Worm (Caenorhabditis elegans) whole organism, L4 larva: ENCODE measurements around the gene F25E5.2.

Experiments
- ama-1 ChIP-seq: fragments of 150-350 bp; optimal IDR thresholded peaks from 2 replicates; lab custom pipeline; 2014; ENCODE audit warnings: inconsistent platforms, mixed read lengths
- ceh-82 ChIP-seq: sonication (generic microtip); optimal IDR thresholded peaks from 2 replicates; lab custom pipeline; 2017; ENCODE audit warnings: missing biosample characterization, missing genetic modification characterization
- ces-1 ChIP-seq: fragments of 150-350 bp; sonication (generic microtip); optimal IDR thresholded peaks from 4 replicates; lab custom pipeline; 2014; ENCODE audit warnings: missing biosample characterization, missing genetic modification reagents, missing genetic modification characterization
- duxl-1 ChIP-seq: sonication (generic microtip); optimal IDR thresholded peaks from 2 replicates; lab custom pipeline; 2016; ENCODE audit warnings: mild to moderate bottlenecking, missing genetic modification characterization, moderate library complexity, missing compliant biosample characterization; ENCODE audit not compliant: poor library complexity
- fos-1 ChIP-seq: fragments of 150-350 bp; optimal IDR thresholded peaks from 2 replicates; lab custom pipeline; 2014; ENCODE audit warnings: missing biosample characterization, missing genetic modification characterization
- lin-13 ChIP-seq: fragments of 150-350 bp; optimal IDR thresholded peaks from 2 replicates; lab custom pipeline; 2014; ENCODE audit warnings: missing biosample characterization, missing genetic modification reagents, missing genetic modification characterization
- lin-15B ChIP-seq: fragments of 150-350 bp; sonication (generic microtip); optimal IDR thresholded peaks from 3 replicates; lab custom pipeline; 2014; ENCODE audit warnings: missing biosample characterization, missing genetic modification characterization
- nhr-28 ChIP-seq: fragments of 150-350 bp; optimal IDR thresholded peaks from 2 replicates; lab custom pipeline; 2014; ENCODE audit warnings: missing biosample characterization, missing genetic modification characterization
- pha-4 ChIP-seq, 2 experiments: fragments of 150-350 bp in 1 of 2; fragments of 200-800 bp in 1 of 2; sonication (Bioruptor generic) in 1 of 2; IDR thresholded peaks in 1 of 2; optimal IDR thresholded peaks in 1 of 2; 2 replicates each; pipeline versions ENCODE4 v1.3.6 to Lab custom; 2014 to 2022; ENCODE audit warnings: missing genetic modification characterization in 2 of 2, missing genetic modification reagents in 2 of 2, missing biosample characterization in 1 of 2, missing compliant biosample characterization in 1 of 2
- set-16 ChIP-seq: fragments of 200-800 bp; sonication (Bioruptor generic); IDR thresholded peaks from 2 replicates; pipeline ENCODE4 v1.3.6; 2022; ENCODE audit warnings: missing genetic modification reagents, missing genetic modification characterization, missing compliant biosample characterization
- skn-1 ChIP-seq: fragments of 150-350 bp; optimal IDR thresholded peaks from 2 replicates; lab custom pipeline; 2014; ENCODE audit warnings: missing biosample characterization, missing genetic modification characterization
- unc-39 ChIP-seq: sonication (generic microtip); optimal IDR thresholded peaks from 2 replicates; lab custom pipeline; 2017; ENCODE audit warnings: missing biosample characterization, missing genetic modification characterization
- vab-7 ChIP-seq: fragments of 200-800 bp; sonication (Bioruptor generic); IDR thresholded peaks from 2 replicates; pipeline ENCODE4 v1.3.6; 2022; ENCODE audit warnings: missing genetic modification reagents, missing genetic modification characterization, missing compliant biosample characterization

DNA sequence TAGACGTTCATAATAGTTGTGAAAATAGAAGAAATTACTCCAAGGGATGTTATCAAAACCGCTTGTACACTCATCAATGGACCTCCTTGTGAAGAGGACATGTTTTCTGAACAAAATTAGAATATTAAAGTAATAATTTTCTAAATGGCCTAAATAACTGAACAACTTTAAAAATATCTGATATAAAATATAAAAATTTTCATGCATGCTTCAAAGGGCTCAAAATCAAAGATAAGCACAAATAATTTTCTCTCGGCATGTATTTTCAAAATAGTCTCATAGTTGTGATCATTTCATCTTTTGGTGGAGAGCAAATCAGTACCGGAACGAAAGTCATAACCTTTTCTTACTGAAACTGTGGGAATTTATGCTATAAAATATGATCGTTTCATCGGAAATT lies 29.9 kb downstream of the F25E5.2 start, which contains the start of gene srbc-8:
- TF ChIP-seq fos-1 (tag; lab: Kevin White, UChicago), result no peak
- TF ChIP-seq vab-7 (GFP tag; lab: Robert Waterston, UW), result no peak
- no peak for TF ChIP-seq pha-4 (GFP tag; IDR thresholded peaks at IDR 0.05; lab: Robert Waterston, UW)
- no peak for TF ChIP-seq pha-4 (tag; optimal IDR thresholded peaks at IDR 0.05; lab: Kevin White, UChicago)
- no peak for TF ChIP-seq set-16 (GFP tag; lab: Robert Waterston, UW)
- no peak for TF ChIP-seq ama-1 (lab: Kevin White, UChicago)
- TF ChIP-seq ces-1 (GFP tag; lab: Kevin White, UChicago), result no peak
- no peak for TF ChIP-seq skn-1 (tag; lab: Kevin White, UChicago)
- no peak for TF ChIP-seq lin-15B (tag; lab: Kevin White, UChicago)
- no peak for TF ChIP-seq ceh-82 (tag; lab: Kevin White, UChicago)
- TF ChIP-seq unc-39 (tag; lab: Kevin White, UChicago), result no peak
- no peak for TF ChIP-seq nhr-28
- no peak for TF ChIP-seq lin-13 (GFP tag; lab: Kevin White, UChicago)
- TF ChIP-seq duxl-1 (tag; lab: Kevin White, UChicago), result no peak
